Worm (Caenorhabditis elegans) whole organism, midembryonic: ENCODE results near the gene F41B4.2.

ENCODE experiments used
- T22C8.4 ChIP-seq: fragments of 200-800 bp; sonication (Bioruptor generic); IDR thresholded peaks from 2 replicates; pipeline ENCODE4 v1.3.6; 2022; ENCODE audit warnings: missing genetic modification characterization, missing compliant biosample characterization
- cog-1 ChIP-seq: sonication (generic microtip); optimal IDR thresholded peaks from 2 replicates; lab custom pipeline; 2016; ENCODE audit warnings: missing genetic modification characterization, missing compliant biosample characterization
- flt-1 ChIP-seq: fragments of 200-800 bp; sonication (Bioruptor generic); IDR thresholded peaks from 2 replicates; pipeline ENCODE4 v1.3.6; 2022; ENCODE audit warnings: missing genetic modification characterization, missing compliant biosample characterization
- klf-2 ChIP-seq: fragments of 200-800 bp; sonication (Bioruptor generic); conservative IDR thresholded peaks from 2 replicates; pipeline ENCODE4 v1.3.6; 2022; ENCODE audit warnings: missing genetic modification reagents, missing genetic modification characterization, missing compliant biosample characterization
- med-1 ChIP-seq: sonication (generic microtip); optimal IDR thresholded peaks from 2 replicates; lab custom pipeline; 2017; ENCODE audit warnings: missing genetic modification characterization, mild to moderate bottlenecking, missing compliant biosample characterization, antibody characterized with exemption, missing genetic modification reagents; ENCODE audit not compliant: insufficient read depth
- ref-1 ChIP-seq: fragments of 200-800 bp; sonication (Bioruptor generic); conservative IDR thresholded peaks from 2 replicates; pipeline ENCODE4 v1.3.6; 2022; ENCODE audit warnings: missing genetic modification reagents, missing genetic modification characterization, missing compliant biosample characterization
- tab-1 ChIP-seq: fragments of 200-800 bp; sonication (Bioruptor generic); IDR thresholded peaks from 2 replicates; pipeline ENCODE4 v1.3.6; 2022; ENCODE audit warnings: missing genetic modification characterization, missing compliant biosample characterization
- ztf-23 ChIP-seq: fragments of 200-800 bp; sonication (Bioruptor generic); IDR thresholded peaks from 2 replicates; pipeline ENCODE4 v1.3.6; 2022; ENCODE audit warnings: missing genetic modification reagents, missing genetic modification characterization, missing compliant biosample characterization
- ztf-29 ChIP-seq: fragments of 200-800 bp; sonication (Bioruptor generic); IDR thresholded peaks from 2 replicates; pipeline ENCODE4 v1.3.6; 2022; ENCODE audit warnings: missing genetic modification reagents, missing genetic modification characterization, missing compliant biosample characterization

F41B4.2 gene

ce11 chrX:6790986-6791385 is 44.1 kb downstream of the F41B4.2 start, which contains the start of gene asp-3:
asp-3 (plus strand) TSS chrX:6791064.
- TF ChIP-seq tab-1 (GFP tag; lab: Robert Waterston, UW), result no peak
- TF ChIP-seq ref-1 (GFP tag; lab: Robert Waterston, UW), result no peak
- no peak for TF ChIP-seq ztf-23 (GFP tag; lab: Robert Waterston, UW)
- no peak for TF ChIP-seq klf-2
- TF ChIP-seq ztf-29 (GFP tag; lab: Robert Waterston, UW), result no peak
- TF ChIP-seq med-1 (GFP tag; lab: Kevin White, UChicago), result no peak

DNA sequence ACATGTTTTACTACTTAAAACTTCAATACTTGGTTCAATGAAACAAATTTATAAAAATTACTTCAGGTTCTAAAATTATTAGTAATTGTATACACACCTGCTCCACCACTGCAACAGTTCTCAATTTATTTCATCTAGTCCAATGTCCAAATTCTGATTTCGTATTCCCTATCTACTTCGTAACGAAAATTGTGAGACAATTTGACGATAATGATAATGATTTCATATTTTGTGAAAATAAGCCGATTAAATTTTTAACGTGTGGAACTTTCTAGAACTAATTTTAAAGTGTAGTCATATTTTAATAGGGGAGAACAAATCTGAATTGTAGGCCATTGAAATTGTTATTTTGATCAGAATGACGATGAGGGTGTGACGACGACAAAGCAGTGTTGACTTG is 44.6 kb downstream of the F41B4.2 start:
- no peak for TF ChIP-seq ztf-29 (GFP tag; lab: Robert Waterston, UW)
- TF ChIP-seq tab-1 (GFP tag; lab: Robert Waterston, UW), result no peak
- TF ChIP-seq med-1 (GFP tag; lab: Kevin White, UChicago), result no peak
- TF ChIP-seq ref-1 (GFP tag; lab: Robert Waterston, UW), result no peak
- no peak for TF ChIP-seq klf-2
- no peak for TF ChIP-seq T22C8.4 (GFP tag; lab: Robert Waterston, UW)
- no peak for TF ChIP-seq cog-1 (tag; lab: Kevin White, UChicago)
- no peak for TF ChIP-seq ztf-23 (GFP tag; lab: Robert Waterston, UW)
- TF ChIP-seq flt-1, result no peak

ce11 chrX:6788965-6789573 is 46.0 kb downstream of the F41B4.2 start, which contains the start of gene sgca-1:
sgca-1 (minus strand) TSS chrX:6789548.
- TF ChIP-seq ztf-29 (GFP tag; lab: Robert Waterston, UW), result no peak
- TF ChIP-seq T22C8.4 (GFP tag; lab: Robert Waterston, UW), result no peak
- TF ChIP-seq med-1 (GFP tag; lab: Kevin White, UChicago), result no peak
- TF ChIP-seq cog-1 (tag; lab: Kevin White, UChicago), result no peak
- no peak for TF ChIP-seq ztf-23 (GFP tag; lab: Robert Waterston, UW)
- TF ChIP-seq ref-1 (GFP tag; lab: Robert Waterston, UW), result no peak
- TF ChIP-seq tab-1 (GFP tag; lab: Robert Waterston, UW), result no peak
- no peak for TF ChIP-seq flt-1
- no peak for TF ChIP-seq klf-2

DNA sequence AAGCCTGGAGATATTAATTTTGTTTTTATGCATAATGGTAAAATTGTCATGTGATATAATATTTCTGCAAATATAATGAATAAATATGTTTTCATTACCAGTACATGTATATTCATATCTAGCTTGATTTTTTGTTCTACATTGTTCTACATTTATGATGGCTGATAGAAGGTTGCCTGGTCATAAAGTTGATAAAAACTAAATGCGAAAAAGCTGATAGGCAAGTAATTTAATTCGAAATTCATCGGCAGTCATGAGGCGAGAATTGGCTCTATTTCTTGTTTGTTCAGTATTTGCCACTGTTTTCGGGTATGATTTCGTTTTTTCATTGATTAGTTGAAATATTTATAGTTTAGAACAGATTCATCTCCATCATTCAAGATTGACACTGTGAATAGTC is 50.9 kb downstream of the F41B4.2 start, which contains the start of gene bgal-2:
TSS of gene bgal-2 (plus strand) at position 231 of the 400 bp plus-strand sequence.
- TF ChIP-seq flt-1 (no peak), med-1 (GFP tag; lab: Kevin White, UChicago) (no peak), ref-1 (GFP tag; lab: Robert Waterston, UW) (no peak), klf-2 (no peak), tab-1 (GFP tag; lab: Robert Waterston, UW) (no peak), cog-1 (tag; lab: Kevin White, UChicago) (no peak), ztf-23 (GFP tag; lab: Robert Waterston, UW) (no peak), ztf-29 (GFP tag; lab: Robert Waterston, UW) (no peak), T22C8.4 (GFP tag; lab: Robert Waterston, UW) (no peak)

- TF ChIP-seq klf-2 (no peak), med-1 (GFP tag; lab: Kevin White, UChicago) (no peak), T22C8.4 (GFP tag; lab: Robert Waterston, UW) (no peak), cog-1 (tag; lab: Kevin White, UChicago) (no peak), tab-1 (GFP tag; lab: Robert Waterston, UW) (no peak), ztf-29 (GFP tag; lab: Robert Waterston, UW) (no peak), flt-1 (no peak)
Measured at ce11 chrX:6782857-6783256, 52.2 kb downstream of the F41B4.2 start, which contains the start of gene idpp-6. idpp-6 (plus strand) TSS chrX:6783157.
